Fruit fly (Drosophila melanogaster): Measurements from ENCODE around the gene Ugt302K1.

Ugt302K1 gene

dm6 chr3R:11173169-11173506, 19.5 kb upstream of the Ugt302K1 start:
- TF ChIP-seq Snoo (tag; optimal IDR thresholded peaks at IDR 0.05) = no peak
- no peak for TF ChIP-seq gl (tag; optimal IDR thresholded peaks at IDR 0.05)
- TF ChIP-seq CG34367 (tag; optimal IDR thresholded peaks at IDR 0.05) = no peak
- TF ChIP-seq Pif1B (GFP tag; optimal IDR thresholded peaks at IDR 0.05) = no peak
- TF ChIP-seq Ets98B (GFP tag; IDR thresholded peaks at IDR 0.05) = no peak
- TF ChIP-seq CG8159 (tag; optimal IDR thresholded peaks at IDR 0.05) = no peak
- TF ChIP-seq CG14655 (GFP tag; optimal IDR thresholded peaks at IDR 0.05) = no peak
- TF ChIP-seq EcR (GFP tag; optimal IDR thresholded peaks at IDR 0.05) = no peak
- no peak for TF ChIP-seq CG4496 (GFP tag; IDR thresholded peaks at IDR 0.05)
- no peak for TF ChIP-seq Pif1A (GFP tag; optimal IDR thresholded peaks at IDR 0.05)
- TF ChIP-seq CG9948 (tag; optimal IDR thresholded peaks at IDR 0.05) = no peak
- no peak for TF ChIP-seq CG10348 (GFP tag; IDR thresholded peaks at IDR 0.05)
- no peak for TF ChIP-seq fd96Ca (GFP tag; IDR thresholded peaks at IDR 0.05)
- TF ChIP-seq CG13204 (GFP tag; optimal IDR thresholded peaks at IDR 0.05) = no peak
- TF ChIP-seq CG15710 (tag; optimal IDR thresholded peaks at IDR 0.05) = no peak
- TF ChIP-seq CG17806 (tag; optimal IDR thresholded peaks at IDR 0.05) = no peak

- no peak for TF ChIP-seq CG8159 (tag; optimal IDR thresholded peaks at IDR 0.05)
- no peak for TF ChIP-seq CG12605 (GFP tag; IDR thresholded peaks at IDR 0.05)
- TF ChIP-seq gl (tag; optimal IDR thresholded peaks at IDR 0.05) = no peak
- TF ChIP-seq CG8301 (tag; optimal IDR thresholded peaks at IDR 0.05) = no peak
- no peak for TF ChIP-seq CG10348 (GFP tag; IDR thresholded peaks at IDR 0.05)
- TF ChIP-seq CG14655 (GFP tag; optimal IDR thresholded peaks at IDR 0.05) = no peak
- TF ChIP-seq CG32121 (GFP tag; IDR thresholded peaks at IDR 0.05) = no peak
- no peak for TF ChIP-seq CG17806 (tag; optimal IDR thresholded peaks at IDR 0.05)
- no peak for TF ChIP-seq rn (GFP tag; IDR thresholded peaks at IDR 0.05)
- no peak for TF ChIP-seq CG34367 (tag; optimal IDR thresholded peaks at IDR 0.05)
- TF ChIP-seq Pif1A (GFP tag; optimal IDR thresholded peaks at IDR 0.05) = no peak
- no peak for TF ChIP-seq fd96Ca (GFP tag; IDR thresholded peaks at IDR 0.05)
- no peak for TF ChIP-seq EcR (GFP tag; optimal IDR thresholded peaks at IDR 0.05)
- TF ChIP-seq Pif1B (GFP tag; optimal IDR thresholded peaks at IDR 0.05) = no peak
- TF ChIP-seq CG15710 (tag; optimal IDR thresholded peaks at IDR 0.05) = no peak
- no peak for TF ChIP-seq D1 (tag; optimal IDR thresholded peaks at IDR 0.05)
Observed at dm6 chr3R:11172460-11173168, 19.0 kb upstream of the Ugt302K1 start, which contains the start of gene Ugt35A1. TSS of gene Ugt35A1 (minus strand) at chr3R:11172664.

dm6 chr3R:11170146-11170545, 16.5 kb upstream of the Ugt302K1 start, which contains the start of gene Ugt35B1:
TSS of gene Ugt35B1 (minus strand) at chr3R:11170246.
- no peak for TF ChIP-seq CG32121 (GFP tag; IDR thresholded peaks at IDR 0.05)
- TF ChIP-seq gl (tag; optimal IDR thresholded peaks at IDR 0.05) = no peak
- no peak for TF ChIP-seq Snoo (tag; optimal IDR thresholded peaks at IDR 0.05)
- no peak for TF ChIP-seq CG34367 (tag; optimal IDR thresholded peaks at IDR 0.05)
- no peak for TF ChIP-seq CG4496 (GFP tag; IDR thresholded peaks at IDR 0.05)
- TF ChIP-seq Ets98B (GFP tag; IDR thresholded peaks at IDR 0.05) = no peak

dm6 chr3R:11167931-11168465, 14.3 kb upstream of the Ugt302K1 start, which contains the start of gene Ugt35E2:
TSS of gene Ugt35E2 (minus strand) at chr3R:11167981.
- TF ChIP-seq CG10348 (GFP tag; IDR thresholded peaks at IDR 0.05) (no peak), CG4496 (GFP tag; IDR thresholded peaks at IDR 0.05) (no peak), fd96Ca (GFP tag; IDR thresholded peaks at IDR 0.05) (no peak), Pif1A (GFP tag; optimal IDR thresholded peaks at IDR 0.05) (no peak), CG8301 (tag; optimal IDR thresholded peaks at IDR 0.05) (no peak), CG13204 (GFP tag; optimal IDR thresholded peaks at IDR 0.05) (no peak), CG34367 (tag; optimal IDR thresholded peaks at IDR 0.05) (no peak), CG17806 (tag; optimal IDR thresholded peaks at IDR 0.05) (no peak), CG9948 (tag; optimal IDR thresholded peaks at IDR 0.05) (no peak), CG8159 (tag; optimal IDR thresholded peaks at IDR 0.05) (no peak), D1 (tag; optimal IDR thresholded peaks at IDR 0.05) (no peak), Snoo (tag; optimal IDR thresholded peaks at IDR 0.05) (no peak), CG32121 (GFP tag; IDR thresholded peaks at IDR 0.05) (no peak), gl (tag; optimal IDR thresholded peaks at IDR 0.05) (no peak)

- TF ChIP-seq CG8159 (tag; optimal IDR thresholded peaks at IDR 0.05) (no peak), Pif1A (GFP tag; optimal IDR thresholded peaks at IDR 0.05) (no peak), CG8301 (tag; optimal IDR thresholded peaks at IDR 0.05) (no peak), CG9948 (tag; optimal IDR thresholded peaks at IDR 0.05) (no peak), rn (GFP tag; IDR thresholded peaks at IDR 0.05) (no peak), Snoo (tag; optimal IDR thresholded peaks at IDR 0.05) (no peak), CG15710 (tag; optimal IDR thresholded peaks at IDR 0.05) (no peak), gl (tag; optimal IDR thresholded peaks at IDR 0.05) (no peak), CG10348 (GFP tag; IDR thresholded peaks at IDR 0.05) (no peak)
Observed at dm6 chr3R:11165974-11166373, 12.3 kb upstream of the Ugt302K1 start, which contains the start of gene Ugt35E1. TSS of gene Ugt35E1 (minus strand) at chr3R:11166074.

- TF ChIP-seq gl (tag; optimal IDR thresholded peaks at IDR 0.05) = no peak
Observed at dm6 chr3R:11160907-11161306, 7.3 kb upstream of the Ugt302K1 start, which contains the start of gene CG4757. TSS of gene CG4757 (plus strand) at chr3R:11161207.

Measured in whole organism, pupa.